Worm (Caenorhabditis elegans) whole organism, L1 larva: ENCODE results near the gene B0457.2.

Source experiments
- C04F5.9 ChIP-seq: sonication (generic microtip); optimal IDR thresholded peaks from 2 replicates; lab custom pipeline; 2016; ENCODE audit warnings: missing genetic modification characterization, missing compliant biosample characterization
- alr-1 ChIP-seq: fragments of 200-800 bp; sonication (Bioruptor generic); optimal IDR thresholded peaks from 2 replicates; lab custom pipeline; 2018; ENCODE audit warnings: borderline replicate concordance, mild to moderate bottlenecking, missing genetic modification characterization, missing compliant biosample characterization
- aly-2 ChIP-seq: fragments of 150-350 bp; optimal IDR thresholded peaks from 2 replicates; lab custom pipeline; 2014; ENCODE audit warnings: missing biosample characterization, missing genetic modification characterization
- ama-1 ChIP-seq: fragments of 150-350 bp; optimal IDR thresholded peaks from 2 replicates; lab custom pipeline; 2014
- blmp-1 ChIP-seq: fragments of 150-350 bp; optimal IDR thresholded peaks from 2 replicates; lab custom pipeline; 2014; ENCODE audit warnings: missing biosample characterization, missing genetic modification characterization
- ceh-63 ChIP-seq: fragments of 200-800 bp; sonication (Bioruptor generic); optimal IDR thresholded peaks from 2 replicates; lab custom pipeline; 2018; ENCODE audit warnings: mild to moderate bottlenecking, missing genetic modification characterization, missing compliant biosample characterization
- ceh-8 ChIP-seq: fragments of 200-800 bp; sonication (Bioruptor generic); optimal IDR thresholded peaks from 2 replicates; lab custom pipeline; 2018; ENCODE audit warnings: mild to moderate bottlenecking, missing genetic modification characterization, moderate library complexity, missing compliant biosample characterization
- ceh-82 ChIP-seq, 3 experiments: fragments of 150-350 bp in 1 of 3; sonication (generic microtip) in 2 of 3; optimal IDR thresholded peaks; 2 replicates each; lab custom pipeline; 2014 to 2017; ENCODE audit warnings: missing biosample characterization in 3 of 3, missing genetic modification characterization in 3 of 3
- ceh-88 ChIP-seq: fragments of 200-800 bp; sonication (Bioruptor generic); IDR thresholded peaks from 2 replicates; pipeline ENCODE4 v1.3.6; 2022; ENCODE audit warnings: missing genetic modification characterization, missing compliant biosample characterization
- dsc-1 ChIP-seq: sonication (generic microtip); optimal IDR thresholded peaks from 2 replicates; lab custom pipeline; 2016; ENCODE audit warnings: mild to moderate bottlenecking, missing genetic modification characterization, missing compliant biosample characterization
- egl-13 ChIP-seq: sonication (generic microtip); optimal IDR thresholded peaks from 2 replicates; lab custom pipeline; 2016; ENCODE audit warnings: missing genotype, missing genetic modification reagents, missing genetic modification characterization, missing compliant biosample characterization
- egl-27 ChIP-seq, 2 experiments: fragments of 150-350 bp in 1 of 2; sonication (generic microtip); optimal IDR thresholded peaks; 3 replicates each; lab custom pipeline; 2017 to 2018; ENCODE audit warnings: missing biosample characterization in 2 of 2, missing genetic modification characterization in 2 of 2, missing genetic modification reagents in 2 of 2
- elt-2 ChIP-seq: sonication (generic microtip); optimal IDR thresholded peaks from 2 replicates; lab custom pipeline; 2016; ENCODE audit warnings: missing genetic modification characterization, mild to moderate bottlenecking, inconsistent platforms, missing compliant biosample characterization, missing genetic modification reagents
- elt-3 ChIP-seq, 6 experiments: fragments of 150-350 bp in 1 of 6; sonication (generic microtip); optimal IDR thresholded peaks; 2 replicates each; lab custom pipeline; 2017 to 2018; ENCODE audit warnings: missing biosample characterization in 6 of 6, missing genetic modification characterization in 6 of 6, inconsistent platforms in 1 of 6
- fkh-4 ChIP-seq: sonication (generic microtip); optimal IDR thresholded peaks from 2 replicates; lab custom pipeline; 2016; ENCODE audit warnings: missing compliant biosample characterization, missing genetic modification characterization, borderline replicate concordance
- fkh-8 ChIP-seq: sonication (generic microtip); optimal IDR thresholded peaks from 2 replicates; lab custom pipeline; 2016; ENCODE audit warnings: mild to moderate bottlenecking, missing genetic modification characterization, missing compliant biosample characterization
- fos-1 ChIP-seq: fragments of 150-350 bp; optimal IDR thresholded peaks from 2 replicates; lab custom pipeline; 2014; ENCODE audit warnings: missing biosample characterization, missing genetic modification characterization
- hlh-4 ChIP-seq: sonication (generic microtip); optimal IDR thresholded peaks from 2 replicates; lab custom pipeline; 2016; ENCODE audit warnings: mild to moderate bottlenecking, missing genetic modification characterization, missing compliant biosample characterization
- lin-14 ChIP-seq: fragments of 200-800 bp; sonication (Bioruptor generic); optimal IDR thresholded peaks from 2 replicates; lab custom pipeline; 2018; ENCODE audit warnings: mild to moderate bottlenecking, missing genetic modification characterization, moderate library complexity, missing compliant biosample characterization
- lsy-2 ChIP-seq, 2 experiments: fragments of 150-350 bp; optimal IDR thresholded peaks; 2 replicates each; lab custom pipeline; 2014; ENCODE audit warnings: missing biosample characterization in 2 of 2, missing genetic modification characterization in 2 of 2
- mef-2 ChIP-seq: fragments of 150-350 bp; optimal IDR thresholded peaks from 2 replicates; lab custom pipeline; 2014; ENCODE audit warnings: missing biosample characterization, missing genetic modification characterization
- mep-1 ChIP-seq: fragments of 150-350 bp; optimal IDR thresholded peaks from 2 replicates; lab custom pipeline; 2014; ENCODE audit warnings: missing biosample characterization, missing genetic modification characterization
- nhr-19 ChIP-seq: fragments of 200-800 bp; sonication (Bioruptor generic); conservative IDR thresholded peaks from 2 replicates; pipeline ENCODE4 v1.3.6; 2022; ENCODE audit warnings: missing genetic modification characterization, missing compliant biosample characterization
- nhr-237 ChIP-seq: fragments of 150-350 bp; optimal IDR thresholded peaks from 2 replicates; lab custom pipeline; 2014; ENCODE audit warnings: missing biosample characterization, missing genetic modification characterization
- nhr-47 ChIP-seq: sonication (generic microtip); optimal IDR thresholded peaks from 2 replicates; lab custom pipeline; 2016; ENCODE audit warnings: mild to moderate bottlenecking, missing genetic modification characterization, moderate library complexity, missing compliant biosample characterization
- nhr-71 ChIP-seq: sonication (generic microtip); optimal IDR thresholded peaks from 2 replicates; lab custom pipeline; 2016; ENCODE audit warnings: mild to moderate bottlenecking, missing genetic modification characterization, moderate library complexity, missing compliant biosample characterization
- nhr-90 ChIP-seq: sonication (generic microtip); optimal IDR thresholded peaks from 2 replicates; lab custom pipeline; 2016; ENCODE audit warnings: mild to moderate bottlenecking, missing genetic modification characterization, missing compliant biosample characterization; ENCODE audit not compliant: poor library complexity
- pag-3 ChIP-seq: sonication (generic microtip); optimal IDR thresholded peaks from 2 replicates; lab custom pipeline; 2017; ENCODE audit warnings: missing genetic modification characterization, mild to moderate bottlenecking, missing compliant biosample characterization, antibody characterized with exemption, borderline replicate concordance; ENCODE audit not compliant: insufficient read depth
- pax-3 ChIP-seq: fragments of 200-800 bp; sonication (Bioruptor generic); optimal IDR thresholded peaks from 2 replicates; lab custom pipeline; 2018; ENCODE audit warnings: mild to moderate bottlenecking, missing genetic modification characterization, moderate library complexity, missing compliant biosample characterization
- skn-1 ChIP-seq: fragments of 150-350 bp; optimal IDR thresholded peaks from 2 replicates; lab custom pipeline; 2014; ENCODE audit warnings: missing biosample characterization, missing genetic modification characterization
- snu-23 ChIP-seq: sonication (generic microtip); optimal IDR thresholded peaks from 2 replicates; lab custom pipeline; 2016; ENCODE audit warnings: missing genetic modification characterization, missing compliant biosample characterization
- sox-4 ChIP-seq: sonication (generic microtip); optimal IDR thresholded peaks from 2 replicates; lab custom pipeline; 2016; ENCODE audit warnings: missing genetic modification characterization, missing compliant biosample characterization
- swsn-7 ChIP-seq: sonication (generic microtip); optimal IDR thresholded peaks from 2 replicates; lab custom pipeline; 2016; ENCODE audit warnings: missing genetic modification characterization, missing compliant biosample characterization
- unc-30 ChIP-seq: sonication (generic microtip); optimal IDR thresholded peaks from 2 replicates; lab custom pipeline; 2017; ENCODE audit warnings: missing biosample characterization, missing genetic modification characterization
- unc-62 ChIP-seq: fragments of 150-350 bp; optimal IDR thresholded peaks from 2 replicates; lab custom pipeline; 2014; ENCODE audit warnings: missing biosample characterization, missing genetic modification reagents, missing genetic modification characterization
- unc-86 ChIP-seq: sonication (generic microtip); optimal IDR thresholded peaks from 2 replicates; lab custom pipeline; 2016; ENCODE audit warnings: missing genetic modification characterization, missing compliant biosample characterization
- vab-15 ChIP-seq: sonication (generic microtip); optimal IDR thresholded peaks from 2 replicates; lab custom pipeline; 2017; ENCODE audit warnings: missing genotype, mild to moderate bottlenecking, missing genetic modification characterization, missing compliant biosample characterization
- zip-4 ChIP-seq: fragments of 200-800 bp; sonication (Bioruptor generic); optimal IDR thresholded peaks from 2 replicates; lab custom pipeline; 2018; ENCODE audit warnings: mild to moderate bottlenecking, missing genetic modification characterization, moderate library complexity, missing compliant biosample characterization
- ztf-11 ChIP-seq, 2 experiments: sonication (generic microtip); optimal IDR thresholded peaks; 2 replicates each; lab custom pipeline; 2016 to 2017; ENCODE audit warnings: missing genetic modification characterization in 2 of 2, missing biosample characterization in 1 of 2, missing compliant biosample characterization in 1 of 2

B0457.2 gene

DNA sequence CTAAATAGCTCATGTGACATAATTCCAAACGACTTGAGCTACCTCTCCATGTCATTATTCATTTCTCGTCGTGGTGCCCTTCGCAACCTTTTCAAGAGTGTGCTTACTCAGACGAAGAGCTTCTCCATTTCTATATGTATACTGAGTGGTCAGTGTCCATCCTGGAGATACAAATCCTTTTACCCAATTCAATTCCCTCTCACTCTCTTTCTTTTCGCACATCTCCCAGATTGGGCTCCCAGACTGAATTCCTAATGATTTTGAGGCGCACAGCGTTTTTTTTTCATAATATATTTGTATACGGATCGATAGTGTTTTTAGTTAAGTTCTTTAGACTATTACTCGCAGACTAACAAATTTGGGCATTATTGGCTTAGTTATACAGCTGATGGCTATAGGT lies 5.4 kb downstream of the B0457.2 start:
- TF ChIP-seq hlh-4 (tag; lab: Kevin White, UChicago) (no peak), lin-14 (GFP tag; lab: Kevin White, UChicago) (peak; percentile 11)

DNA sequence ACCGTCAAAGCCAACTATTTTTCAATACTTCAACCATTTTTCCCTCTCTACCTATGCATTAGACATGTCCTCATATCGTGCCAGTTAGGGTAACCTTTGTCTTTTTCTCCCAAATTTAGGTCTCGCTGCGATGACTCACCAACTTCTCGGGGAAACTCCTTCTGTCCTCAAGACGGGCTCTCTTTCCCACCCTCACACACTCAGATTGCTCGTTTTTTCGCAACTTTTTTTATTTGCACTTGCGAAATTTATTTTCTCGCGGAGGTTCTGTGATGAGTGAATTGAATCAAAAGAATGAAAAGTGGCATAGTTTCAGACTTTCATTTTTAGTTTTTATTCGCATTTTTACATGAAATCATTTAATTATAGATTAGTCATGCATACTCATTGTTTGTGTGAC lies 6.0 kb downstream of the B0457.2 start:
- TF ChIP-seq fos-1 (tag; lab: Kevin White, UChicago) (peak; percentile 48), lin-14 (GFP tag; lab: Kevin White, UChicago) (peak; percentile 31), skn-1 (tag; lab: Kevin White, UChicago) (peak; percentile 26), elt-3 (tag; optimal IDR thresholded peaks at IDR 0.05; lab: Kevin White, UChicago) (no peak)

DNA sequence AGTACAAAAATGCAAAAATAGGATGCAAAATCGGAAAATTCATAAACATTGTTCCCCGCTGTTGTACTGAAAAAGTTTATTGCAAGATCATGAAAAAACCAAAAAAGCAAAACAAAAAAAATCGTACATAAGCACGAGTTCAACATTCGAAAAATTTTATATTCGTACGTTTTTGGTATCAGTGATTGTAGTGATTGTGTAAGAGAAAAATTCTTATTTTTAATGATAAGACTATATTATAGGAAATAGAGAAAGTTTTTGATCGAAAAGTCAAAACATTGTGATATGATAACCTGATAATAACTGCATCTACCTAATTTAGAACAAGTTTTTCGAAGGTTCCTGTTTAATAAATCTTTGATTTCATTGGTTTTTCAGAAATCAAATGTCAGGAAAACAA lies 9.0 kb downstream of the B0457.2 start:
- no peak for TF ChIP-seq mep-1 (tag; lab: Kevin White, UChicago)
- TF ChIP-seq elt-2 (tag; lab: Kevin White, UChicago): peak; percentile 1
- peak in 1 of 6 experiments; percentile 28 for TF ChIP-seq elt-3 (tag; optimal IDR thresholded peaks at IDR 0.05; lab: Kevin White, UChicago)
- no peak for TF ChIP-seq swsn-7 (tag; lab: Kevin White, UChicago)

DNA sequence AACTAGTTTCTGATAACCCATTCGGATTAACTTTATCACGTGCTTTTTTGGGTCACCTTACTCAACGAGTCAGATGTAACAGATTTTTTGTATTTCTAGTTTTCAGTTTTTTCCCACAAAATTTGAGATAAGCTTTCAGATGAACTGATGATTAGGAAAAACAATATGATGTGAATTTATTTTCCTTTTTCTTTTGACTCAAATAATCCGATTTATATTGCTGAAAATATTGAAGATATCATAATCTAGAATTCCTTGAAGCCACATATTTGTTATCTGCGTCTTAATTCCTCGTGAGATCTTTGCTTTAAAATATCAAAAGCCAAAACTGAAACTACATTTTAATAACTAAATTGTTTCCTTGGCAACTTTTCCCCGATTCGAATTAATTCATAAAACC lies 9.7 kb downstream of the B0457.2 start:
- no peak for TF ChIP-seq ceh-8
- TF ChIP-seq swsn-7 (tag; lab: Kevin White, UChicago): no peak
- TF ChIP-seq dsc-1: peak; percentile 82
- TF ChIP-seq fos-1 (tag; lab: Kevin White, UChicago): no peak
- no peak for TF ChIP-seq aly-2
- TF ChIP-seq nhr-71 (tag; lab: Kevin White, UChicago): peak; percentile 36
- peak; percentile 40 for TF ChIP-seq nhr-47 (tag; lab: Kevin White, UChicago)
- TF ChIP-seq fkh-8 (tag; lab: Kevin White, UChicago): peak; percentile 53
- TF ChIP-seq vab-15 (tag; lab: Kevin White, UChicago): no peak
- peak; percentile 29 for TF ChIP-seq sox-4 (tag; lab: Kevin White, UChicago)
- TF ChIP-seq egl-13 (tag; lab: Kevin White, UChicago): no peak

DNA sequence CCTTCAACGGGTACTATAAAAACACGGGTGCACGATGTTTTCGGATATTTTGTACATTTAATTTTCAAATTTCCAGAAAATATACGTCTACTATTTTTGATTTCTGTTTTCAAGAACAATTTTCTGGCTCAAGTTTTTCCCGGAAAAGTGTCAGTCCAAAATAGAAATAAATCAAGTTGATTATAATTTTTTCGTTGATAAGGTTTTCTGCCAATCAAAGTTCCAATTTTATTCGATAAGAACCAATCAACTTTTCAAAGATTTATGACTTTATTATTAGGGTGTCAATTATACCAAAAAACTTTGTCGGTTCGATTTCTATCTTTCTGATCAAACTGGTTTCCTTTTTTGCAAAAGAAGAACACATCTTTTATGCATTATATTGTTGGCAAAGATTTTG lies 11.7 kb downstream of the B0457.2 start:
- TF ChIP-seq lin-14 (GFP tag; lab: Kevin White, UChicago) (peak; percentile 37), fkh-8 (tag; lab: Kevin White, UChicago) (peak; percentile 6), elt-2 (tag; lab: Kevin White, UChicago) (peak; percentile 10), mef-2 (tag; lab: Kevin White, UChicago) (no peak), lsy-2 (tag; optimal IDR thresholded peaks at IDR 0.05; lab: Kevin White, UChicago) (no peak)

DNA sequence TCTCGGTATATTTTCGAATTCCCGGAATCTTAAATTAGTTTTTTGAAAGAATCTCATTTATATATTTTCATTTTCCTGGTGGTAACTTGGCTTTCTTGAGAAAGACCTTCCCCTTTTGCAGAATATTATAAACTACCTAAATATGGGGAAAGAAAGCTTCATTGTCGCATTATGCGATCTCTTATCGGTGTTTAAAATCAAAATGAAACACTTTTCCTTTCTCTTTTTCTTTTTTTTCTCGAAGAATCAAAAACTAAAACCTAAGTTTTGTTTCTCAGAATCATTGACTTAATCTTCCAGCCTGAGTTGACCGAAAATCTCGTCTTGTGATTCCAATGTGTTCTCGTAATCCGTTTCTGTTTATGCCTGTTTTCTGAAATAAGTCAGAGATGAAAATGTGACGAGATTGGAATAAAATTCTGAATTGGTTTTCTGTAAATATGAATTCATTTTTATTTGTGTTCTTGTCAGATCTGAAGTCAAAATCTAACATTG lies 13.8 kb downstream of the B0457.2 start:
- TF ChIP-seq nhr-47 (tag; lab: Kevin White, UChicago): no peak
- no peak for TF ChIP-seq skn-1 (tag; lab: Kevin White, UChicago)
- TF ChIP-seq ztf-11 (tag; optimal IDR thresholded peaks at IDR 0.05; lab: Kevin White, UChicago): no peak
- TF ChIP-seq C04F5.9 (tag; lab: Kevin White, UChicago): no peak
- peak; percentile 70 for TF ChIP-seq fkh-8 (tag; lab: Kevin White, UChicago)
- TF ChIP-seq unc-62: no peak
- no peak for TF ChIP-seq unc-30 (tag; lab: Kevin White, UChicago)
- peak; percentile 35 for TF ChIP-seq pax-3 (tag; lab: Kevin White, UChicago)
- no peak for TF ChIP-seq ceh-82 (tag; optimal IDR thresholded peaks at IDR 0.05; lab: Kevin White, UChicago)
- no peak for TF ChIP-seq unc-86 (tag; lab: Kevin White, UChicago)
- peak; percentile 50 for TF ChIP-seq nhr-71 (tag; lab: Kevin White, UChicago)
- TF ChIP-seq dsc-1: peak; percentile 83
- TF ChIP-seq fkh-4 (tag; lab: Kevin White, UChicago): no peak
- TF ChIP-seq blmp-1 (tag; lab: Kevin White, UChicago): peak; percentile 37
- TF ChIP-seq pag-3: no peak
- no peak for TF ChIP-seq ceh-63 (GFP tag; lab: Kevin White, UChicago)
- TF ChIP-seq zip-4 (GFP tag; lab: Kevin White, UChicago): no peak
- no peak for TF ChIP-seq ama-1
- TF ChIP-seq hlh-4 (tag; lab: Kevin White, UChicago): no peak
- TF ChIP-seq nhr-90: no peak
- no peak for TF ChIP-seq alr-1
- no peak for TF ChIP-seq egl-27 (tag; optimal IDR thresholded peaks at IDR 0.05; lab: Kevin White, UChicago)
- TF ChIP-seq sox-4 (tag; lab: Kevin White, UChicago): peak; percentile 18
- TF ChIP-seq nhr-237 (tag; lab: Kevin White, UChicago): no peak
- TF ChIP-seq snu-23 (GFP tag; lab: Kevin White, UChicago): no peak
- TF ChIP-seq ceh-88 (GFP tag; lab: Robert Waterston, UW): no peak
- no peak for TF ChIP-seq nhr-19 (GFP tag; lab: Robert Waterston, UW)
- TF ChIP-seq fos-1 (tag; lab: Kevin White, UChicago): no peak
